Worm (Caenorhabditis elegans) whole organism, L4 larva: ENCODE measurements around the gene rsp-1.

ENCODE experiments used
- F26F4.8 ChIP-seq: fragments of 200-800 bp; sonication (Bioruptor generic); conservative IDR thresholded peaks from 2 replicates; pipeline ENCODE4 v1.3.6; 2022; ENCODE audit warnings: missing genetic modification characterization, missing compliant biosample characterization
- F37D6.2 ChIP-seq: sonication (generic microtip); optimal IDR thresholded peaks from 2 replicates; lab custom pipeline; 2016; ENCODE audit warnings: mild to moderate bottlenecking, missing genetic modification characterization, missing compliant biosample characterization
- F49E8.2 ChIP-seq: sonication (generic microtip); optimal IDR thresholded peaks from 2 replicates; lab custom pipeline; 2016; ENCODE audit warnings: missing compliant biosample characterization, mild to moderate bottlenecking, missing genetic modification characterization, borderline replicate concordance
- R02D3.7 ChIP-seq: fragments of 150-350 bp; sonication (generic microtip); optimal IDR thresholded peaks from 3 replicates; lab custom pipeline; 2014; ENCODE audit warnings: missing biosample characterization, missing genetic modification characterization
- T26A8.4 ChIP-seq: fragments of 200-800 bp; sonication (Bioruptor generic); IDR thresholded peaks from 2 replicates; pipeline ENCODE4 v1.3.6; 2022; ENCODE audit warnings: missing genetic modification characterization, missing compliant biosample characterization
- Y105C5A.15 ChIP-seq: fragments of 200-800 bp; sonication (Bioruptor generic); IDR thresholded peaks from 2 replicates; pipeline ENCODE4 v1.3.6; 2022; ENCODE audit warnings: missing genetic modification characterization, missing compliant biosample characterization
- Y75B8A.6 ChIP-seq: fragments of 200-800 bp; sonication (Bioruptor generic); IDR thresholded peaks from 2 replicates; pipeline ENCODE4 v1.3.6; 2022; ENCODE audit warnings: missing genetic modification reagents, missing genetic modification characterization, missing compliant biosample characterization
- aha-1 ChIP-seq: fragments of 150-350 bp; peaks from one replicate; lab custom pipeline; 2014; ENCODE audit warnings: missing biosample characterization, missing genetic modification characterization
- aly-2 ChIP-seq: sonication (generic microtip); optimal IDR thresholded peaks from 2 replicates; lab custom pipeline; 2018; ENCODE audit warnings: missing biosample characterization, missing genetic modification characterization
- attf-4 ChIP-seq: sonication (generic microtip); optimal IDR thresholded peaks from 3 replicates; lab custom pipeline; 2017; ENCODE audit warnings: missing biosample characterization, missing genetic modification characterization
- dmd-6 ChIP-seq: fragments of 200-800 bp; sonication (Bioruptor generic); IDR thresholded peaks from 2 replicates; pipeline ENCODE4 v1.3.6; 2022; ENCODE audit warnings: missing genetic modification reagents, missing genetic modification characterization, missing compliant biosample characterization
- dmd-9 ChIP-seq: fragments of 200-800 bp; sonication (Bioruptor generic); IDR thresholded peaks from 2 replicates; pipeline ENCODE4 v1.3.6; 2022; ENCODE audit warnings: missing genetic modification reagents, missing genetic modification characterization, missing compliant biosample characterization
- dpl-1 ChIP-seq: fragments of 150-350 bp; optimal IDR thresholded peaks from 2 replicates; lab custom pipeline; 2014; ENCODE audit warnings: missing biosample characterization, missing genetic modification reagents, missing genetic modification characterization
- egl-27 ChIP-seq: sonication (generic microtip); optimal IDR thresholded peaks from 3 replicates; lab custom pipeline; 2017; ENCODE audit warnings: missing biosample characterization, missing genetic modification reagents, missing genetic modification characterization
- egl-43 ChIP-seq: fragments of 200-800 bp; sonication (Bioruptor generic); IDR thresholded peaks from 2 replicates; pipeline ENCODE4 v1.3.6; 2022; ENCODE audit warnings: missing genetic modification reagents, missing genetic modification characterization, missing compliant biosample characterization
- fkh-10 ChIP-seq: fragments of 150-350 bp; optimal IDR thresholded peaks from 2 replicates; lab custom pipeline; 2014; ENCODE audit warnings: missing biosample characterization, missing genetic modification reagents, missing genetic modification characterization
- fos-1 ChIP-seq: fragments of 150-350 bp; optimal IDR thresholded peaks from 2 replicates; lab custom pipeline; 2014; ENCODE audit warnings: missing biosample characterization, missing genetic modification characterization
- hlh-30 ChIP-seq: sonication (generic microtip); optimal IDR thresholded peaks from 2 replicates; lab custom pipeline; 2017; ENCODE audit warnings: antibody characterized with exemption, mild to moderate bottlenecking, missing genetic modification characterization, missing compliant biosample characterization; ENCODE audit not compliant: insufficient read depth
- hmg-1.1 ChIP-seq: fragments of 200-800 bp; sonication (Bioruptor generic); IDR thresholded peaks from 2 replicates; pipeline ENCODE4 v1.3.6; 2022; ENCODE audit warnings: missing genetic modification reagents, missing genetic modification characterization, missing compliant biosample characterization
- lin-1 ChIP-seq: fragments of 200-800 bp; sonication (Bioruptor generic); IDR thresholded peaks from 2 replicates; pipeline ENCODE4 v1.3.6; 2022; ENCODE audit warnings: missing genetic modification reagents, missing genetic modification characterization, missing compliant biosample characterization
- lin-13 ChIP-seq: fragments of 150-350 bp; optimal IDR thresholded peaks from 2 replicates; lab custom pipeline; 2014; ENCODE audit warnings: missing biosample characterization, missing genetic modification reagents, missing genetic modification characterization
- lin-15B ChIP-seq: fragments of 150-350 bp; sonication (generic microtip); optimal IDR thresholded peaks from 3 replicates; lab custom pipeline; 2014; ENCODE audit warnings: missing biosample characterization, missing genetic modification characterization
- lir-3 ChIP-seq: sonication (generic microtip); optimal IDR thresholded peaks from 2 replicates; lab custom pipeline; 2016; ENCODE audit warnings: mild to moderate bottlenecking, missing genetic modification characterization, missing compliant biosample characterization
- lsy-2 ChIP-seq, 2 experiments: fragments of 150-350 bp in 1 of 2; sonication (generic microtip) in 1 of 2; optimal IDR thresholded peaks; 2 replicates each; lab custom pipeline; 2014 to 2017; ENCODE audit warnings: missing biosample characterization in 2 of 2, missing genetic modification characterization in 2 of 2
- mdt-29 ChIP-seq: fragments of 200-800 bp; sonication (Bioruptor generic); IDR thresholded peaks from 2 replicates; pipeline ENCODE4 v1.3.6; 2022; ENCODE audit warnings: missing genetic modification reagents, missing genetic modification characterization, missing compliant biosample characterization
- mxl-2 ChIP-seq: fragments of 200-800 bp; sonication (Bioruptor generic); conservative IDR thresholded peaks from 2 replicates; pipeline ENCODE4 v1.3.6; 2022; ENCODE audit warnings: missing genetic modification reagents, missing genetic modification characterization, missing compliant biosample characterization
- nhr-10 ChIP-seq: fragments of 150-350 bp; optimal IDR thresholded peaks from 2 replicates; lab custom pipeline; 2014; ENCODE audit warnings: missing biosample characterization, missing genetic modification characterization
- nhr-11 ChIP-seq: fragments of 150-350 bp; optimal IDR thresholded peaks from 2 replicates; lab custom pipeline; 2014; ENCODE audit warnings: missing biosample characterization, missing genetic modification characterization
- nhr-237 ChIP-seq: sonication (generic microtip); optimal IDR thresholded peaks from 2 replicates; lab custom pipeline; 2017; ENCODE audit warnings: missing biosample characterization, missing genetic modification characterization
- nhr-28 ChIP-seq: fragments of 150-350 bp; optimal IDR thresholded peaks from 2 replicates; lab custom pipeline; 2014; ENCODE audit warnings: missing biosample characterization, missing genetic modification characterization
- nhr-42 ChIP-seq: fragments of 200-800 bp; sonication (Bioruptor generic); IDR thresholded peaks from 2 replicates; pipeline ENCODE4 v1.3.6; 2022; ENCODE audit warnings: missing genetic modification characterization, missing compliant biosample characterization
- nhr-48 ChIP-seq: sonication (generic microtip); optimal IDR thresholded peaks from 2 replicates; lab custom pipeline; 2016; ENCODE audit warnings: mild to moderate bottlenecking, missing genetic modification characterization, missing compliant biosample characterization
- pqm-1 ChIP-seq: sonication (generic microtip); optimal IDR thresholded peaks from 2 replicates; lab custom pipeline; 2017; ENCODE audit warnings: missing biosample characterization, missing genetic modification characterization
- saeg-2 ChIP-seq: fragments of 200-800 bp; sonication (Bioruptor generic); IDR thresholded peaks from 2 replicates; pipeline ENCODE4 v1.3.6; 2022; ENCODE audit warnings: missing genetic modification reagents, missing genetic modification characterization, missing compliant biosample characterization
- skn-1 ChIP-seq: fragments of 150-350 bp; optimal IDR thresholded peaks from 2 replicates; lab custom pipeline; 2014; ENCODE audit warnings: missing biosample characterization, missing genetic modification characterization
- snpc-4 ChIP-seq: fragments of 150-350 bp; optimal IDR thresholded peaks from 2 replicates; lab custom pipeline; 2014; ENCODE audit warnings: missing biosample characterization, missing genetic modification characterization
- spr-1 ChIP-seq: sonication (generic microtip); optimal IDR thresholded peaks from 2 replicates; lab custom pipeline; 2016; ENCODE audit warnings: mild to moderate bottlenecking, missing genetic modification characterization, missing compliant biosample characterization
- spr-3 ChIP-seq: fragments of 200-800 bp; sonication (Bioruptor generic); optimal IDR thresholded peaks from 2 replicates; lab custom pipeline; 2018; ENCODE audit warnings: mild to moderate bottlenecking, missing genetic modification characterization, missing compliant biosample characterization
- unc-130 ChIP-seq: sonication (generic microtip); optimal IDR thresholded peaks from 2 replicates; lab custom pipeline; 2016; ENCODE audit warnings: missing genetic modification reagents, missing genetic modification characterization, missing compliant biosample characterization
- unc-62 ChIP-seq, 3 experiments: fragments of 150-350 bp in 1 of 3; sonication (generic microtip); optimal IDR thresholded peaks in 2 of 3; peaks in 1 of 3; 1 replicate in 1 of 3; 2 replicates in 2 of 3; lab custom pipeline; 2014 to 2017; ENCODE audit warnings: missing biosample characterization in 3 of 3, missing genetic modification characterization in 3 of 3, missing genetic modification reagents in 3 of 3, missing genotype in 1 of 3
- vab-7 ChIP-seq: fragments of 200-800 bp; sonication (Bioruptor generic); IDR thresholded peaks from 2 replicates; pipeline ENCODE4 v1.3.6; 2022; ENCODE audit warnings: missing genetic modification reagents, missing genetic modification characterization, missing compliant biosample characterization
- zfp-2 ChIP-seq: sonication (generic microtip); optimal IDR thresholded peaks from 2 replicates; lab custom pipeline; 2016; ENCODE audit warnings: mild to moderate bottlenecking, missing genetic modification characterization, missing compliant biosample characterization
- zfp-3 ChIP-seq: fragments of 200-800 bp; sonication (Bioruptor generic); conservative IDR thresholded peaks from 2 replicates; pipeline ENCODE4 v1.3.6; 2022; ENCODE audit warnings: missing genetic modification reagents, missing genetic modification characterization, missing compliant biosample characterization
- zip-2 ChIP-seq: fragments of 150-350 bp; optimal IDR thresholded peaks from 2 replicates; lab custom pipeline; 2014; ENCODE audit warnings: missing biosample characterization, missing genetic modification characterization

The rsp-1 gene

ce11 chrII:11453025-11453424 is at the start of gene rsp-1 (continued):
- TF ChIP-seq nhr-11 (tag; lab: Kevin White, UChicago) (peak; percentile 77), fos-1 (tag; lab: Kevin White, UChicago) (no peak), saeg-2 (GFP tag; lab: Robert Waterston, UW) (no peak)

- TF ChIP-seq lsy-2 (tag; optimal IDR thresholded peaks at IDR 0.05; lab: Kevin White, UChicago) (no peak), egl-27 (tag; lab: Kevin White, UChicago) (no peak)
Measured at ce11 chrII:11409678-11410133, 43.5 kb upstream of the rsp-1 start, which contains the start of gene C05D12.7. C05D12.7 (plus strand) TSS chrII:11410083.

- TF ChIP-seq nhr-42 (no peak), R02D3.7 (no peak), vab-7 (GFP tag; lab: Robert Waterston, UW) (no peak), F37D6.2 (tag; lab: Kevin White, UChicago) (no peak), Y75B8A.6 (GFP tag; lab: Robert Waterston, UW) (no peak), hmg-1.1 (GFP tag; lab: Robert Waterston, UW) (no peak), zfp-2 (tag; lab: Kevin White, UChicago) (no peak), spr-3 (GFP tag; lab: Kevin White, UChicago) (no peak), dmd-6 (GFP tag; lab: Robert Waterston, UW) (no peak), lin-13 (no peak), nhr-48 (tag; lab: Kevin White, UChicago) (no peak), zip-2 (tag; lab: Kevin White, UChicago) (no peak), nhr-10 (no peak)
Measured at ce11 chrII:11415672-11416071, 37.5 kb upstream of the rsp-1 start, which contains the start of gene C05D12.1. C05D12.1 (minus strand) TSS chrII:11415772.

- TF ChIP-seq zfp-3 (no peak), aha-1 (tag; lab: Kevin White, UChicago) (peak; percentile 47)
Measured at ce11 chrII:11417999-11418398, 35.2 kb upstream of the rsp-1 start, which contains the start of gene C05D12.2. C05D12.2 (plus strand) TSS chrII:11418299.

DNA sequence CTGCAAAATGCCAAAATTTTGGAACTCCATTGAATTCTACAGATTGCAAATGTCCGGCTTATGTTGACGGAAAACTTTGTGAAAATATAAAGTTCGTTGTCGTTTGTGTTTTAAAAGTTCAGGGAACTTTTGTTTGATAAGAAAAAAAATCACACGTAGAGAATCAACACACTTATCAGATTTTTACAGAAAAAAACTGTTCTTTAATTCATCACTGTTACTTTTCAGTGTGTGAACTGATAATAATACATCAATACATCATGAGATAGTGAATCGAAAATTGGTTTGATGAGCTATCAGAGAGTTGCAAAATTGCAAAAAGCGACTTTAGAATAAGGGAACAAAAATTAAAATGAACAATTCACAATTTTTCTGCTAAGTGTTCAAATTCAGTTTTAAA is 34.7 kb upstream of the rsp-1 start:
- TF ChIP-seq nhr-10 (no peak), spr-1 (tag; lab: Kevin White, UChicago) (no peak), skn-1 (no peak), Y75B8A.6 (GFP tag; lab: Robert Waterston, UW) (no peak), unc-130 (GFP tag; lab: Kevin White, UChicago) (no peak), egl-43 (GFP tag; lab: Robert Waterston, UW) (no peak), lin-1 (GFP tag; lab: Robert Waterston, UW) (no peak), Y105C5A.15 (GFP tag; lab: Robert Waterston, UW) (no peak), pqm-1 (tag; lab: Kevin White, UChicago) (peak; percentile 84), nhr-11 (tag; lab: Kevin White, UChicago) (no peak), hlh-30 (tag; lab: Kevin White, UChicago) (no peak), T26A8.4 (GFP tag; lab: Robert Waterston, UW) (no peak), lir-3 (tag; lab: Kevin White, UChicago) (no peak), dmd-6 (GFP tag; lab: Robert Waterston, UW) (peak; percentile 64), attf-4 (no peak), dpl-1 (GFP tag; lab: Kevin White, UChicago) (no peak), F49E8.2 (tag; lab: Kevin White, UChicago) (no peak), mxl-2 (no peak), nhr-28 (peak; percentile 85), zip-2 (tag; lab: Kevin White, UChicago) (no peak), F26F4.8 (GFP tag; lab: Robert Waterston, UW) (no peak), hmg-1.1 (GFP tag; lab: Robert Waterston, UW) (no peak), dmd-9 (no peak), lin-15B (tag; lab: Kevin White, UChicago) (no peak), spr-3 (GFP tag; lab: Kevin White, UChicago) (no peak), mdt-29 (GFP tag; lab: Robert Waterston, UW) (no peak), unc-62 (GFP tag; optimal IDR thresholded peaks at IDR 0.05 in 1 of 2; lab: Kevin White, UChicago) (no peak), unc-62 (tag; optimal IDR thresholded peaks at IDR 0.05; lab: Kevin White, UChicago) (no peak), nhr-237 (tag; lab: Kevin White, UChicago) (no peak), aly-2 (tag; lab: Kevin White, UChicago) (no peak), snpc-4 (no peak), fkh-10 (no peak)
